Worm (Caenorhabditis elegans) whole organism, L3 larva: ENCODE measurements around the gene R05G6.3.

Experiments
- ZK546.5 ChIP-seq: sonication (generic microtip); optimal IDR thresholded peaks from 2 replicates; lab custom pipeline; 2017; ENCODE audit warnings: missing biosample characterization, missing genetic modification characterization
- aly-2 ChIP-seq: fragments of 150-350 bp; optimal IDR thresholded peaks from 2 replicates; lab custom pipeline; 2014; ENCODE audit warnings: missing biosample characterization, missing genetic modification characterization
- ama-1 ChIP-seq: fragments of 150-350 bp; optimal IDR thresholded peaks from 2 replicates; lab custom pipeline; 2018
- ceh-16 ChIP-seq: sonication (generic microtip); optimal IDR thresholded peaks from 2 replicates; lab custom pipeline; 2017; ENCODE audit warnings: missing biosample characterization, missing genetic modification characterization
- ceh-28 ChIP-seq: fragments of 150-350 bp; optimal IDR thresholded peaks from 2 replicates; lab custom pipeline; 2014; ENCODE audit warnings: missing biosample characterization, missing genetic modification reagents, missing genetic modification characterization
- ceh-9 ChIP-seq: sonication (generic microtip); optimal IDR thresholded peaks from 2 replicates; lab custom pipeline; 2018; ENCODE audit warnings: missing biosample characterization, missing genetic modification characterization
- daf-12 ChIP-seq: fragments of 150-350 bp; optimal IDR thresholded peaks from 2 replicates; lab custom pipeline; 2014; ENCODE audit warnings: missing biosample characterization, missing genetic modification reagents, missing genetic modification characterization
- egl-27 ChIP-seq: sonication (generic microtip); optimal IDR thresholded peaks from 4 replicates; lab custom pipeline; 2017; ENCODE audit warnings: missing biosample characterization, missing genetic modification reagents, missing genetic modification characterization
- elt-1 ChIP-seq: fragments of 150-350 bp; optimal IDR thresholded peaks from 2 replicates; lab custom pipeline; 2014; ENCODE audit warnings: missing biosample characterization, missing genetic modification characterization
- elt-2 ChIP-seq: sonication (generic microtip); optimal IDR thresholded peaks from 2 replicates; lab custom pipeline; 2016; ENCODE audit warnings: missing genetic modification reagents, mild to moderate bottlenecking, missing genetic modification characterization, missing compliant biosample characterization
- eor-1 ChIP-seq, 2 experiments: fragments of 150-350 bp; optimal IDR thresholded peaks; 2 replicates each; lab custom pipeline; 2014 to 2018; ENCODE audit warnings: missing biosample characterization in 2 of 2, missing genetic modification characterization in 2 of 2
- fkh-10 ChIP-seq: sonication (generic microtip); optimal IDR thresholded peaks from 2 replicates; lab custom pipeline; 2017; ENCODE audit warnings: missing biosample characterization, missing genetic modification reagents, missing genetic modification characterization
- fkh-2 ChIP-seq: fragments of 150-350 bp; optimal IDR thresholded peaks from 2 replicates; lab custom pipeline; 2014; ENCODE audit warnings: missing biosample characterization, missing genetic modification reagents, missing genetic modification characterization
- fos-1 ChIP-seq: fragments of 150-350 bp; optimal IDR thresholded peaks from 2 replicates; lab custom pipeline; 2014; ENCODE audit warnings: missing biosample characterization, missing genetic modification characterization
- hmg-11 ChIP-seq: sonication (generic microtip); optimal IDR thresholded peaks from 2 replicates; lab custom pipeline; 2016; ENCODE audit warnings: missing genetic modification characterization, missing compliant biosample characterization
- jun-1 ChIP-seq: fragments of 150-350 bp; optimal IDR thresholded peaks from 2 replicates; lab custom pipeline; 2014; ENCODE audit warnings: missing biosample characterization, missing genetic modification reagents, missing genetic modification characterization
- lin-15B ChIP-seq: fragments of 150-350 bp; optimal IDR thresholded peaks from 2 replicates; lab custom pipeline; 2014; ENCODE audit warnings: missing biosample characterization, missing genetic modification characterization
- lin-39 ChIP-seq: fragments of 150-350 bp; optimal IDR thresholded peaks from 2 replicates; lab custom pipeline; 2018; ENCODE audit warnings: missing biosample characterization, missing genetic modification reagents, missing genetic modification characterization
- lsy-12 ChIP-seq: sonication (generic microtip); optimal IDR thresholded peaks from 2 replicates; lab custom pipeline; 2016; ENCODE audit warnings: mild to moderate bottlenecking, missing genetic modification characterization, missing compliant biosample characterization
- nfya-1 ChIP-seq: sonication (generic microtip); optimal IDR thresholded peaks from 2 replicates; lab custom pipeline; 2017; ENCODE audit warnings: missing genetic modification characterization, mild to moderate bottlenecking, missing compliant biosample characterization, antibody characterized with exemption, moderate library complexity; ENCODE audit not compliant: insufficient read depth
- nhr-11 ChIP-seq: fragments of 150-350 bp; optimal IDR thresholded peaks from 2 replicates; lab custom pipeline; 2014; ENCODE audit warnings: missing biosample characterization, missing genetic modification characterization
- nhr-12 ChIP-seq: fragments of 150-350 bp; optimal IDR thresholded peaks from 2 replicates; lab custom pipeline; 2014; ENCODE audit warnings: missing biosample characterization, missing genetic modification characterization
- nhr-23 ChIP-seq: fragments of 150-350 bp; optimal IDR thresholded peaks from 2 replicates; lab custom pipeline; 2014; ENCODE audit warnings: missing biosample characterization, missing genetic modification reagents, missing genetic modification characterization
- nhr-237 ChIP-seq: fragments of 150-350 bp; optimal IDR thresholded peaks from 2 replicates; lab custom pipeline; 2014; ENCODE audit warnings: missing biosample characterization, missing genetic modification characterization
- nhr-25 ChIP-seq: sonication (generic microtip); optimal IDR thresholded peaks from 2 replicates; lab custom pipeline; 2017; ENCODE audit warnings: missing biosample characterization, missing genetic modification characterization
- nhr-28 ChIP-seq: fragments of 150-350 bp; optimal IDR thresholded peaks from 2 replicates; lab custom pipeline; 2014; ENCODE audit warnings: missing biosample characterization, missing genetic modification characterization
- nhr-43 ChIP-seq: sonication (generic microtip); optimal IDR thresholded peaks from 2 replicates; lab custom pipeline; 2016; ENCODE audit warnings: mild to moderate bottlenecking, missing genetic modification characterization, missing compliant biosample characterization; ENCODE audit not compliant: poor library complexity, severe bottlenecking
- nhr-67 ChIP-seq: fragments of 150-350 bp; optimal IDR thresholded peaks from 2 replicates; lab custom pipeline; 2014; ENCODE audit warnings: missing biosample characterization, missing genetic modification characterization
- nhr-77 ChIP-seq: fragments of 150-350 bp; optimal IDR thresholded peaks from 2 replicates; lab custom pipeline; 2014; ENCODE audit warnings: missing biosample characterization, missing genetic modification characterization
- pha-4 ChIP-seq: fragments of 150-350 bp; optimal IDR thresholded peaks from 2 replicates; lab custom pipeline; 2014; ENCODE audit warnings: missing biosample characterization, missing genetic modification reagents, missing genetic modification characterization
- pqm-1 ChIP-seq: fragments of 150-350 bp; optimal IDR thresholded peaks from 2 replicates; lab custom pipeline; 2017; ENCODE audit warnings: missing biosample characterization, missing genetic modification characterization, inconsistent platforms
- sea-2 ChIP-seq: fragments of 150-350 bp; sonication (generic microtip); optimal IDR thresholded peaks from 4 replicates; lab custom pipeline; 2014; ENCODE audit warnings: missing biosample characterization, missing genetic modification reagents, missing genetic modification characterization
- skn-1 ChIP-seq: fragments of 150-350 bp; optimal IDR thresholded peaks from 2 replicates; lab custom pipeline; 2014; ENCODE audit warnings: missing biosample characterization, missing genetic modification characterization
- snpc-4 ChIP-seq: fragments of 150-350 bp; optimal IDR thresholded peaks from 2 replicates; lab custom pipeline; 2014; ENCODE audit warnings: missing biosample characterization, missing genetic modification characterization
- tbx-2 ChIP-seq: sonication (generic microtip); optimal IDR thresholded peaks from 2 replicates; lab custom pipeline; 2016; ENCODE audit warnings: mild to moderate bottlenecking, missing genetic modification characterization, missing compliant biosample characterization
- unc-39 ChIP-seq: sonication (generic microtip); optimal IDR thresholded peaks from 4 replicates; lab custom pipeline; 2017; ENCODE audit warnings: missing biosample characterization, missing genetic modification characterization
- unc-62 ChIP-seq: fragments of 150-350 bp; sonication (generic microtip); optimal IDR thresholded peaks from 4 replicates; lab custom pipeline; 2014; ENCODE audit warnings: missing biosample characterization, missing genetic modification reagents, missing genetic modification characterization
- zag-1 ChIP-seq: fragments of 150-350 bp; optimal IDR thresholded peaks from 2 replicates; lab custom pipeline; 2014; ENCODE audit warnings: missing biosample characterization, missing genetic modification characterization
- ztf-11 ChIP-seq: fragments of 150-350 bp; optimal IDR thresholded peaks from 2 replicates; lab custom pipeline; 2014; ENCODE audit warnings: missing biosample characterization, missing genetic modification characterization

R05G6.3 gene

DNA sequence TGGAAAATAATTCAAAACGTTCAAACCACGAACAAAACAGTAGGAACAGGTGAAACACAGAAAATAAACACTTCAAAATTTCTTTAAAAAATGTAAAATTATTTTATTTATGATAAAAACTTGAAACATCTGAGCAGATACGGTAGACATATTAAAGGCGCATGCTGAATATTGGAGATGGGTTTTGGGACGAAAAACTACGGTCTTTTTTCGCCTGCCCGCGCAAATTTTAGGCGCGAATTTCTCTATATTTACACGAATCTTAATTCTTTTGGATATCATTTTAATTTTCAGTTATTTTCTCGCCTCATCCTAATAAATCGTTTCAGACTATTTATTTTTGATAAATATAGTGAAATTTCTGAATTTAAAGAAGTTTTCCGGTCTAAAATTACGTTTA, 38.7 kb upstream of the R05G6.3 start:
- no peak for TF ChIP-seq nhr-77 (tag; lab: Kevin White, UChicago)
- TF ChIP-seq snpc-4 (tag; lab: Kevin White, UChicago) = no peak
- no peak for TF ChIP-seq ama-1 (lab: Kevin White, UChicago)
- TF ChIP-seq nhr-28 (tag; lab: Kevin White, UChicago) = no peak
- no peak for TF ChIP-seq hmg-11 (tag; lab: Kevin White, UChicago)
- TF ChIP-seq elt-2 (tag; lab: Kevin White, UChicago) = no peak
- TF ChIP-seq aly-2 (tag; lab: Kevin White, UChicago) = no peak
- TF ChIP-seq sea-2 (GFP tag; lab: Kevin White, UChicago) = no peak
- no peak for TF ChIP-seq zag-1 (tag; lab: Kevin White, UChicago)
- TF ChIP-seq nhr-23 (tag; lab: Kevin White, UChicago) = no peak
- TF ChIP-seq unc-39 (tag; lab: Kevin White, UChicago) = no peak
- no peak for TF ChIP-seq tbx-2 (tag; lab: Kevin White, UChicago)
- TF ChIP-seq lsy-12 (tag; lab: Kevin White, UChicago) = no peak
- no peak for TF ChIP-seq egl-27 (tag; lab: Kevin White, UChicago)

DNA sequence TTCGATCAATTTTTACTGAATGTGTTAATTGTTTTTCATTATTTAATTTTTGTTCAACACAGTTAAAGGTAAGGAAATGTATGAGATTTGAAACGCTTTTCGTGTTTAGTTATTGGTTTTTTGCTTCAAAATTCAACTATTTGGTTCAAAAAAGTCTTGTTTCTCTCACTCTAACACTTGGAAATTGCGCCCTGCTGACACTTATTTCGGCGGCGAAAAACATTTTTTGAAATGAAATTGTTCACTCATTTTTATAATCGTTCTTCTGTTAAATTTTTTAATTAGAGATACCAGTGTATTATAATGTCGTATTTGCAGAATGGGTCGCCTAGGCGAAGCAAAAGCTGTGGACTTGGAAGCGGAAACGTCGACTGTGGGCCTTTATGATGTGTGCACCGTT, 38.2 kb upstream of the R05G6.3 start, which contains the start of gene rod-1:
Gene rod-1, plus strand, starts transcription at position 319 of the 400 bp plus-strand sequence.
- TF ChIP-seq nhr-67 (tag; lab: Kevin White, UChicago) (no peak), nhr-25 (tag; lab: Kevin White, UChicago) (no peak), daf-12 (tag; lab: Kevin White, UChicago) (no peak), nhr-11 (tag; lab: Kevin White, UChicago) (no peak), ZK546.5 (tag; lab: Kevin White, UChicago) (no peak), elt-2 (tag; lab: Kevin White, UChicago) (no peak), nfya-1 (tag; lab: Kevin White, UChicago) (no peak), ceh-16 (tag; lab: Kevin White, UChicago) (no peak)

DNA sequence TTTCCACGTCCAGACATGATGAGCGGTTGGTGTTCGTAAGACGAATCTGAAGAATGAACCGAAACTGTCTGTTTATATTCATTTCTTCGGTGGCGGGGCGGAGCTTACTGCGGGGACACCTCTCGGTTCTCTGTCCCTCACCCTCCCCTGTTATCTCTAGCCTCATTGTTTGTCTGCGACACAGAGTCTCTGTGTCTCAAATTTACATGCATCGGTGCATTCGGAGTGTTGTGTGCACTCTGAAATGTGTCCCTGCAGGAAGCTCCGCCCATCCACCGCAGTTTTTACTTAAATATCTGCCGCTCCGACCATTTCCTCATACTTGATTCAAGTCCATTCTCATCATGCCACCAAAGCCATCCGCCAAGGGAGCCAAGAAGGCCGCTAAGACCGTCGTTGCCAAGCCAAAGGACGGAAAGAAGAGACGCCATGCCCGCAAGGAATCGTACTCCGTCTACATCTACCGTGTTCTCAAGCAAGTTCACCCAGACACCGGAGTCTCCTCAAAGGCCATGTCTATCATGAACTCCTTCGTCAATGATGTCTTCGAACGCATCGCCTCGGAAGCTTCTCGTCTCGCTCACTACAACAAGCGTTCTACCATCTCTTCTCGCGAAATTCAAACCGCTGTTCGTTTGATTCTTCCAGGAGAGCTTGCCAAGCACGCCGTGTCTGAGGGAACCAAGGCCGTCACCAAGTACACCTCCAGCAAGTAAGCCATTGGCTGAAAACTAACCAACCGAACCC, 30.0 kb upstream of the R05G6.3 start, which contains the start of the genes his-61 and his-62:
Gene his-61, minus strand, starts transcription at position 17 of the 747 bp plus-strand sequence.
Gene his-62, plus strand, starts transcription at position 345 of the 747 bp plus-strand sequence.
- TF ChIP-seq snpc-4 (tag; lab: Kevin White, UChicago) = peak; percentile 82
- no peak for TF ChIP-seq ceh-9
- peak; percentile 49 for TF ChIP-seq nfya-1 (tag; lab: Kevin White, UChicago)
- TF ChIP-seq elt-2 (tag; lab: Kevin White, UChicago) = peak; percentile 83
- TF ChIP-seq ztf-11 (tag; lab: Kevin White, UChicago) = no peak
- TF ChIP-seq ceh-28 (tag; lab: Kevin White, UChicago) = no peak
- peak; percentile 42 for TF ChIP-seq elt-1 (tag; lab: Kevin White, UChicago)
- no peak for TF ChIP-seq nhr-77 (tag; lab: Kevin White, UChicago)
- no peak for TF ChIP-seq unc-62
- TF ChIP-seq lin-39 (tag; lab: Kevin White, UChicago) = no peak
- TF ChIP-seq pha-4 (tag; lab: Kevin White, UChicago) = peak; percentile 73
- TF ChIP-seq nhr-12 = no peak
- TF ChIP-seq ZK546.5 (tag; lab: Kevin White, UChicago) = no peak
- TF ChIP-seq lin-15B = peak; percentile 13
- peak; percentile 63 for TF ChIP-seq lsy-12 (tag; lab: Kevin White, UChicago)
- TF ChIP-seq fkh-2 (tag; lab: Kevin White, UChicago) = no peak
- TF ChIP-seq jun-1 (tag; lab: Kevin White, UChicago) = peak; percentile 43
- TF ChIP-seq nhr-237 (tag; lab: Kevin White, UChicago) = no peak
- peak; percentile 18 for TF ChIP-seq nhr-43 (tag; lab: Kevin White, UChicago)
- TF ChIP-seq fkh-10 (GFP tag; lab: Kevin White, UChicago) = no peak
- TF ChIP-seq fos-1 = no peak
- TF ChIP-seq zag-1 (tag; lab: Kevin White, UChicago) = no peak
- no peak for TF ChIP-seq eor-1 (tag; optimal IDR thresholded peaks at IDR 0.05; lab: Kevin White, UChicago)
- TF ChIP-seq skn-1 (tag; lab: Kevin White, UChicago) = no peak
- peak; percentile 52 for TF ChIP-seq pqm-1
- peak; percentile 85 for TF ChIP-seq nhr-25 (tag; lab: Kevin White, UChicago)
- no peak for TF ChIP-seq nhr-67 (tag; lab: Kevin White, UChicago)
- TF ChIP-seq, all 47 proteins: peak for 11
